Worm (Caenorhabditis elegans): ENCODE results near the gene C36C5.14.

The C36C5.14 gene

DNA sequence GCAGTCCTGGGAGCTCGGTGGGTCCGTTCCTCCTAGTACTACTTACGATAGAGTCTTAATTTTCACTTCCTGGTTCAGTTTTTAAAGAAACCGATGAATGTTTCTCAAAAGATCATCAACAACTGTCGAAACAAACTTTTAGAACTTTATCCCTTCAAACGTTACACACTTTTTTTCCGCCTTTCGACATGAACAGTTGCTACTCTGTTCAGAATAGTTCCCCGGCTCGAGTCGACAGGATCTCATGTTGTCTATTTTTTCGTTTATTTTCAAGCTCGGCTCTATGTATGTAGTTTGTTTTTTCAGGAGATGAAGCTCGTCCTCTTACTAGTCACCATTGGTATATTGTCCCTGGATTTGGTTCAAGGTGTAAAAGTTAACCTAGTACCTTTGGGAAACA lies 8.6 kb downstream of the C36C5.14 start, which contains the start of gene exh-1:
TSS of gene exh-1 (plus strand) at position 301 of the 400 bp plus-strand sequence.
- TF ChIP-seq pha-2 (tag; optimal IDR thresholded peaks at IDR 0.05) (no peak), ceh-18 (tag; optimal IDR thresholded peaks at IDR 0.05) (no peak)

DNA sequence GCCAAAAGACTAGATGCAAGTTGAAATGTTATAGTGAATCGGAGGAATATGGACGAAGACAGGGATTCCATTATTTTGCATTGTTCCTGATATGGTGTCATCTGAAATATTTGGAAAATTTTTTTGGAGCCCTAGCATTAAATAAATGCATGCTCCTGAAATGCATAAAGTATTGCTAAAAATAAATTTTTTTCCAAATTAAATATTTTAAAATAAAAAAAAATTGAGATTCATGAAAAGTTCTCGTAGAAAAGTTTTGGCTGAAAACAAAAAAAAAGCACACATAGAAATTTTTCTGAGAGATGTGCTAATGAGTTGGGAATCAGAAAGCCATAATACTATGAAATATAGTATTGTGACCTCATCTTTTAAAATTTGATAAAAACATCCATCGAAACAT lies 10.3 kb downstream of the C36C5.14 start, which contains the start of gene srab-7:
TSS of gene srab-7 (minus strand) at position 101 of the 400 bp plus-strand sequence.
- TF ChIP-seq unc-55 (GFP tag; optimal IDR thresholded peaks at IDR 0.05) (no peak), sdc-2 (tag; optimal IDR thresholded peaks at IDR 0.05) (no peak)

- no peak for TF ChIP-seq unc-55 (GFP tag; optimal IDR thresholded peaks at IDR 0.05)
- TF ChIP-seq T23F11.4 (GFP tag; optimal IDR thresholded peaks at IDR 0.05), result no peak
- TF ChIP-seq elt-4 (tag; optimal IDR thresholded peaks at IDR 0.05), result no peak
- no peak for TF ChIP-seq ama-1 (optimal IDR thresholded peaks at IDR 0.05)
- TF ChIP-seq ceh-48 (tag; optimal IDR thresholded peaks at IDR 0.05), result no peak
- no peak for TF ChIP-seq nfya-1 (tag; optimal IDR thresholded peaks at IDR 0.05)
- no peak for TF ChIP-seq elt-2 (tag; optimal IDR thresholded peaks at IDR 0.05)
- no peak for TF ChIP-seq ets-4 (tag; optimal IDR thresholded peaks at IDR 0.05)
- TF ChIP-seq C08G9.2 (tag; optimal IDR thresholded peaks at IDR 0.05), result no peak
- no peak for TF ChIP-seq dmd-4 (tag; optimal IDR thresholded peaks at IDR 0.05; ENCODE audit: borderline replicate concordance)
- no peak for TF ChIP-seq zip-5 (tag; optimal IDR thresholded peaks at IDR 0.05)
- TF ChIP-seq hlh-30 (tag; optimal IDR thresholded peaks at IDR 0.05; ENCODE audit: insufficient read depth), result no peak
- TF ChIP-seq ceh-31 (tag; optimal IDR thresholded peaks at IDR 0.05), result no peak
- no peak for TF ChIP-seq npax-4 (tag; optimal IDR thresholded peaks at IDR 0.05)
- no peak for TF ChIP-seq K09A11.1 (tag; optimal IDR thresholded peaks at IDR 0.05; ENCODE audit: insufficient read depth)
- TF ChIP-seq ceh-18 (tag; optimal IDR thresholded peaks at IDR 0.05), result no peak
- no peak for TF ChIP-seq pax-1 (tag; optimal IDR thresholded peaks at IDR 0.05)
- no peak for TF ChIP-seq ceh-6 (GFP tag; optimal IDR thresholded peaks at IDR 0.05)
- no peak for TF ChIP-seq F13H6.1 (tag; optimal IDR thresholded peaks at IDR 0.05)
- TF ChIP-seq sox-2 (GFP tag; IDR thresholded peaks at IDR 0.05), result no peak
These were observed 13.5 kb downstream of the C36C5.14 start, which contains the start of gene srab-6 for ce11 chrV:3151862-3152261. TSS of gene srab-6 (minus strand) at chrV:3151962.

DNA sequence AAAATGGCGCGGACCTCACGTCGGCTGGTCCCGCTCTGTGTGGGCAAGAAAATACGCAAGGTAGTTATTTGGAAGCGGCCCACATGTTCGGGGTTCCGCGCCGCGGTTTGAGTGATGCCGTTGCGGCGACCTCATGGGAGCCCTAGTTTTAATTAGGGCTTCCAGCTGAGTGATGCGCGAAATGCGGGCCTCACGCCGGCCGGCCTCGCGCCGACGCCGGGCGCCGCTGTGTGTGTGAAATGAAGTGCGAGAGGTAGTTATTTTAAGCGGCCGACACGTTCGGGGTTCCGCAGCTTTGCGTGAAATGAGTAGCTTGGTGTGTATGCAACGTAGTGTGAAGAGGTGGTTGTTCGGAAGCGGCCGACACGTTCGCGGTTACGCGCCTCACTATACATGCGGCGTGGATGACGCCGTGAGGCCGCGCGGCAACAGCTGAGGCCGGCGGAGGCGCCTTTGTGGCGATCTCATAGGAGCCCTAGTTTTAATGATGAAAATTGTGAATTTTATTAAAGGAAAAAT lies 15.4 kb downstream of the C36C5.14 start:
- no peak for TF ChIP-seq T23F11.4 (GFP tag; optimal IDR thresholded peaks at IDR 0.05)
- TF ChIP-seq elt-2 (tag; optimal IDR thresholded peaks at IDR 0.05), result no peak
- peak; percentile 9 for TF ChIP-seq ceh-31 (tag; optimal IDR thresholded peaks at IDR 0.05)
- no peak for TF ChIP-seq C08G9.2 (tag; optimal IDR thresholded peaks at IDR 0.05)
- peak; percentile 29 for TF ChIP-seq ceh-34 (tag; optimal IDR thresholded peaks at IDR 0.05)
- TF ChIP-seq C38D4.7 (GFP tag; optimal IDR thresholded peaks at IDR 0.05), result no peak
- TF ChIP-seq unc-86 (tag; optimal IDR thresholded peaks at IDR 0.05), result no peak
- peak; percentile 22 for TF ChIP-seq ref-2 (tag; optimal IDR thresholded peaks at IDR 0.05)
- TF ChIP-seq sdc-2 (tag; optimal IDR thresholded peaks at IDR 0.05), result peak; percentile 6
- no peak for TF ChIP-seq sox-2 (GFP tag; IDR thresholded peaks at IDR 0.05)

- TF ChIP-seq hlh-30 (tag; optimal IDR thresholded peaks at IDR 0.05; ENCODE audit: insufficient read depth) (no peak), tbx-7 (tag; optimal IDR thresholded peaks at IDR 0.05) (no peak), ceh-2 (tag; optimal IDR thresholded peaks at IDR 0.05) (no peak), pha-2 (tag; optimal IDR thresholded peaks at IDR 0.05) (no peak), dmd-4 (tag; optimal IDR thresholded peaks at IDR 0.05; ENCODE audit: borderline replicate concordance) (no peak), madf-2 (tag; optimal IDR thresholded peaks at IDR 0.05) (no peak), nfya-1 (tag; optimal IDR thresholded peaks at IDR 0.05) (no peak), fax-1 (tag; optimal IDR thresholded peaks at IDR 0.05) (no peak), npax-4 (tag; optimal IDR thresholded peaks at IDR 0.05) (no peak), tbx-2 (tag; optimal IDR thresholded peaks at IDR 0.05) (no peak), ttx-3 (tag; optimal IDR thresholded peaks at IDR 0.05) (no peak), ceh-30 (tag; optimal IDR thresholded peaks at IDR 0.05) (no peak), pat-9 (tag; optimal IDR thresholded peaks at IDR 0.05) (no peak), hlh-15 (tag; optimal IDR thresholded peaks at IDR 0.05) (no peak)
These were observed 18.4 kb downstream of the C36C5.14 start, which contains the start of gene srab-11 for ce11 chrV:3146932-3147331. TSS of gene srab-11 (minus strand) at chrV:3147032.
